Fruit fly (Drosophila melanogaster): ENCODE data around the gene CG31050.

CG31050 gene

DNA sequence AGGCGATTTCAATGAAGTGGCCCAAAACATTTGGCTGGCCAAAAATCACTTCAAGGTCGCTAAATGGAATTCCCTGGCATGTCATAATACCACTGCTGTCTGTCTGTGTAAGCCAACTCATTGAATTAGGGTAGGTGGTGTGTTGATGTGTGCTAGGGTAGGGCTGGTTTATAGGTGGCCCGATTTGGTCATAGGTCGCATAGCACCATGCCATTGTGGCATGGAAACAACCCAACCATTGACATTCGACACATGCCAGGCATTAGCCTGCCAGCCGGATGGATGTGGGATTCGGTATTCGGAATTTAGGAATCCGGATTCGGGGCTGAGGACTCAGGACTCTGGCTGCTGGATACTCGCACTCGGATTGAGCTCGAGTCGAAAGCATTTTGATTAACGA, 12.7 kb upstream of the CG31050 start:
- TF ChIP-seq CG8478 (optimal IDR thresholded peaks at IDR 0.05) (no peak), Dll (optimal IDR thresholded peaks at IDR 0.05) (no peak), psq (optimal IDR thresholded peaks at IDR 0.05) (no peak), pan (optimal IDR thresholded peaks at IDR 0.05) (no peak), EcR (GFP tag; optimal IDR thresholded peaks at IDR 0.05) (no peak), usp (GFP tag; optimal IDR thresholded peaks at IDR 0.05) (no peak)

DNA sequence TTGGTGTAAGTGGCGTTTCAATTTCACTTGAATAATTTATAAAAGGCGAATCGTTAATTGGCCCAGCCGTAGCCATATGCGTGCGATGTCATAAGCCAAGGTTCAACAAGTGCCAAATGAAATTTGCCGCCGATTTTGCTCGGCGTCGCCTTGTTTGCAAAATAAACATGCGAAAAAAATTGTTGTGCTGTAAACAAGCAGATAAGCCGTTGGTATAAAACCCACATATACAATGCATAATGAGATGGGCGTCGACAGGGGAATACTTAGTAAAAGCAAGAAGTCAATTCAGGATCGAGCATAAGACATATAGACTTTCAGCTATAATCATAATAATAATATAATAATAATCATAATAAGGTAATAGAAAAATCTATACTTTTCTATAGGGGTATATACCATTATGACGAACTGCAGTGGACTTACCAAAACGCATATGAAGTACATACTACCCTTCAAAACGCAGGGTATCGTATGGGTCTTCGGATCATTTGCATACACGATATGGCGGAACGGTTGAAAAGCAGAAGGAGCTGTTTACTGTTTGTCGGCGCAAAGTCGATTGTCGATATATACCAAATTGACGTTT, 5.9 kb upstream of the CG31050 start:
- TF ChIP-seq EcR (GFP tag; optimal IDR thresholded peaks at IDR 0.05), result no peak
- TF ChIP-seq pan (optimal IDR thresholded peaks at IDR 0.05), result peak; percentile 59

DNA sequence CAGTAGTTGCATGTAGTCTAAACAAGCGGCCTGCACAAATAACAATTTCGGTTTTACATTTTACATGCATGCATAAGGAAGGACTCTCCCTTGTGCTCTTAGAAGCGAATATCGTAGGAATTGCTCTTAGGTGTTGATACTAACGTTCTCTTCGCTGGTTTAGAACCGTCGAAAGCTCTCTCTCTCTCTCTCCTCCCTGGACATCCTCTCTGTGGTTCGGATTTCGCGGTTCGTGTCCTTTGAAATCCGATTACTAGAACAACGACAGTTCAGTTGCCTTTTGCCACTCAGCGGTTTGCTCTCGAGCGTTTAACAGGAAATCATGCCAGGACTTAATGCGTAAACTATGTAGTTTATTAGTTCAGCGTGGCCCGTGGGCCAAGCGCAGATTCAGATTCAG, 4.3 kb upstream of the CG31050 start:
- no peak for TF ChIP-seq EcR (GFP tag; optimal IDR thresholded peaks at IDR 0.05)
- no peak for TF ChIP-seq usp (GFP tag; optimal IDR thresholded peaks at IDR 0.05)

DNA sequence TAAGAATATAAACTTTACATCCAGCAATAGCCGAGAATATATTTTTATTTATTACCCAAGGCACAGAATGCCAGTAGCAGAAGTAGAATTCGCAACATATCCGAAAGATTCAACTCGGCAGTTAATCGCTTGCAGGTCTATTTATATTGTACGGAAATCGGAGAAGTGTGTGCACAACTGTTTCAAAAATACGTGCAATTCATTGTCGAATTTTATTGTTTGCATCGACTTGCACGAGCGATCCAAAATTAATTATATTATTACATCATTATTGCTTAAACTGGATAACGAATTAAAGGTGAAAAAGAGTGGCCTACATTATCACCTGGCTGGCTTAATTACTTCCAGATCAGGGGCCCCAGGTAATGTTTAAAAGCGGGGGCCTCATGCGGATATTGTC, 7.5 kb downstream of the CG31050 start, which contains the start of gene CG14062:
CG14062 (minus strand) TSS at position 101 of the 400 bp plus-strand sequence.
- TF ChIP-seq CG8478 (optimal IDR thresholded peaks at IDR 0.05) (no peak), EcR (GFP tag; optimal IDR thresholded peaks at IDR 0.05) (no peak), Dll (optimal IDR thresholded peaks at IDR 0.05) (no peak)

DNA sequence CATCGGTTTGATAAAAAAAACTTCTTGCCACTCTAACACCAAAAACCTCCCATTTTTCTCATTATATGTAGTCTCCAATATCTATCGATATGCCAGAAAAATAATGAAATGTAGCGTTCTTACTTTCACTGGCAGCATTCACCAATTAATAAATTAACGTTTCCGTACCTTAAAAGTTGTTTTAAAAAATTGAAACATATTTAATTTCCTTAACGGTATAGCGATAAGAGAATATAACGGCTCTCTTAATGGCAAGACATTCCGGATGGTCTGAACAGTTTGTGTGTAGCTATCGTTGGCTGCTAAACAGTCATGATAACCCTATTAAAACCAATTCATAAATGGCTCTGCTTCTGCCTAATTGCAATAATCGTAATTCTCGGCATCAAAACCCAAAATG, 14.2 kb downstream of the CG31050 start, which contains the start of gene CG9988:
CG9988 (plus strand) TSS at position 301 of the 400 bp plus-strand sequence.
- TF ChIP-seq psq (optimal IDR thresholded peaks at IDR 0.05) (no peak), Dll (optimal IDR thresholded peaks at IDR 0.05) (no peak), usp (GFP tag; optimal IDR thresholded peaks at IDR 0.05) (no peak), CG8478 (optimal IDR thresholded peaks at IDR 0.05) (no peak)

DNA sequence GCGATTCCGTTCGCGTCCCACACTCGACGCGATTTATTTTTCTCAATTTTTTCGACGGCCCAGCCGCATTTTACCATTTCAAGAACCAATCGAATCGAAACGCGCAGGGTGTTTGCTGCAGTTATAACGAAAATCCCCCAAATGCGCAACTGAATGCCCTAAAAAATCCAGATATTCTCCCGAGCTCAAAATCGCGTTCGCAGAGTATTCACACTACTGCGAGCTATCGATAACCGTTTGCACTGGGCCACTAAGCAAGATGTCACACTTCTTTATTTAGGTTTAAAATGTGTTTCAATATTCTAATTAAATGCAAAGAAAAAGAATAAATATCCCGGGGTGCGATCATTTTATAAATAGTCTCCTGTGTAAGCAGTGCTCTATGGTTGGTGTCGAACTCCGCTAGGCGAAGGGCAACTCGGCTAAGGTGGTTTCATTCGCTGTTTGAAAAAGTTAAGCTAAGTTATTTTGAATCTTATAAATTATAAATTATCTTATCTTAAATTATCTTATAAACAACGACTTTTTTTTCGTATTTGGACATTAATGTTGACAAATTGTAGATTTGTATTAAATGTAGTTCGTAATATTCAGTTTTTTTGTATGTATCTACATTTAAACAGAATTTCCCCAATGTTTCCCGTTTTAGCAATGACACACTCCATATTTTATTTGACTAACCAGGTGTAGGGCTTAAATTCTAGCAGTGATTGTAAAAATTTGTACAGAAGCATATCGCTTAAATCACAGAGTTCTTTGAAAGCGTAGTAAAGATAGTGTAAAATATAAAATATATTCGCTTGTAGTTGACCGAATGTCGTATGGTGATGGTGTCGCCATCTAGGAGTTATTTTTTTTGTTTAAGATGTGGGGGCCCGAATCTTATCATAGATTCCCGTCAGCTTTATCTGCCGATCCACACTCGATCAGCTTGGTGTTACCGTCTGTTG, 15.0 kb downstream of the CG31050 start, which contains the start of gene CG10011:
CG10011 (minus strand) TSS at position 119 of the 950 bp plus-strand sequence.
- TF ChIP-seq CG8478 (optimal IDR thresholded peaks at IDR 0.05) (peak; percentile 10), pan (optimal IDR thresholded peaks at IDR 0.05) (no peak), Dll (optimal IDR thresholded peaks at IDR 0.05) (no peak), psq (optimal IDR thresholded peaks at IDR 0.05) (no peak), EcR (GFP tag; optimal IDR thresholded peaks at IDR 0.05) (no peak), usp (GFP tag; optimal IDR thresholded peaks at IDR 0.05) (no peak)

DNA sequence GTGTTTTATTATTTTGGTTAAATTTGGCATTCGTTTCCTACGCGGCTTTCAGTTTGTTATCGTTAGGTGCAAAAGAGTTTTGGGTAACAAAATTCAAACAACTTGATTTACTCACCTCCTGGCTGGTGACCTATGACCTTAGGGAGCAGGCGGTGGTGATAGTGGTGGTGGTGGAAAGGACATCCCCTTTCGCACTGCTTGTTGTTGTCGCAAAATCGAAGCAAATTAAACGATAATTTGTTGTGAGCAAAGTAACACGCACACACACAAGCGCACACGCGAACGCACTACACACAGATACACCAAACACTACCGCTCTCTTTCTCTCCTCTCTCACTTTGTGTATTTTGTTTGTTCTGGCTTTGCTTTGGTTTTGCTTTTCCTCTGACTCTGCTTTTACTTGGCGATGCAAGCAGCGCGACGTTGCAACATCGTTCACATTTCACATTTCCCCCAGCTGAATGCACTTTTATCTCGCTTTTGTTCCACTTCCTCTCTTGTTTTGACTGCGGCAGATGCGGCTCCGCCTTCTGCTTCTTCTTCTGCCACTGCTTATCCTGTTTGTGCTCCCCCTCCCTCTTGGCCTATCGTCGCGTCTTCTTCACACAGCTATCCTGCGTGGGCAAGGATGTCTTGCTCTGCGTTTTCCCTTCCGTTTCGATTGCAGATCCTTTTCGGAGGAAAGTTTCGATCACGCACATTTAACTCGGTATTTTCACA, 15.9 kb downstream of the CG31050 start:
- TF ChIP-seq Dll (optimal IDR thresholded peaks at IDR 0.05) (peak; percentile 25), CG8478 (optimal IDR thresholded peaks at IDR 0.05) (no peak)

DNA sequence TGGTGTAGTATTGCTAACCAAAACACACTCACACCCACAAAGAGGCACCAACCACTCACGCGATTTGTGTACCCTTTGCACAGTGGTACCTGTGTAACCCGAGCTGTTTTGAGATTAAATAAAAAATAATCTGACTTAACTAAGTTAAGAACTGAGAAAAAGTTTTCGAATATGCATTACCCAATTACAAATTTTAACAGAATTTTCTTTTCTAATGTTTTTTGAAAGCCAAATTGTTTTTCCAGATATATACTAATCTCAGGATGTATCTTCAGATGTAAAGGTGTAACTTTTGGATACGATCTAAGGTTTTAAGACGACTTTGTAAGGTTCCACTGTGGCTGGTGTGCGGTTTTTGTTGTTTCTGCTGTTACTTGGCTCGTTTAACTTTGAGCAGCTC, 16.5 kb downstream of the CG31050 start:
- TF ChIP-seq psq (optimal IDR thresholded peaks at IDR 0.05) (no peak), EcR (GFP tag; optimal IDR thresholded peaks at IDR 0.05) (no peak), Dll (optimal IDR thresholded peaks at IDR 0.05) (no peak), usp (GFP tag; optimal IDR thresholded peaks at IDR 0.05) (no peak), pan (optimal IDR thresholded peaks at IDR 0.05) (no peak), CG8478 (optimal IDR thresholded peaks at IDR 0.05) (no peak)

DNA sequence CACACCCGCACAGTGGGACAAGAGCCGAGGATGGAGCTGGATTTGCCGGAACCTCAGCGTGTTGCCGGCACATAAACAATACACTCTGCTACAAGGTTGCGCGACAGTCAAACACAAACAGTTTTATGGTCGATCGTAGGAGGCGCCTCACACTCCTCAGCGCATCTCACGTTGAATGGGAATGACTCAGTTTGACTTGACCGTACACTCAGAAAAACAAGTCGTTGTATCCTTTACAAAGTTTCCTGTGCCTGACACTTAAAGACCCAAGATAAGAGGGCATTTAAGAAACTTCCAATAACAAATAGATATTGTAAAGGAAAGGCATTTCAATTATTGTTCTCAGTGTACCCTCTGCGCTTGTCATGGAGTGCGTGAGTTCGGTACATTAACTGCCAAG, 18.5 kb downstream of the CG31050 start:
- no peak for TF ChIP-seq psq (optimal IDR thresholded peaks at IDR 0.05)
- TF ChIP-seq CG8478 (optimal IDR thresholded peaks at IDR 0.05), result no peak
- no peak for TF ChIP-seq Dll (optimal IDR thresholded peaks at IDR 0.05)
- TF ChIP-seq EcR (GFP tag; optimal IDR thresholded peaks at IDR 0.05), result no peak
- TF ChIP-seq pan (optimal IDR thresholded peaks at IDR 0.05), result no peak
- TF ChIP-seq usp (GFP tag; optimal IDR thresholded peaks at IDR 0.05), result no peak

DNA sequence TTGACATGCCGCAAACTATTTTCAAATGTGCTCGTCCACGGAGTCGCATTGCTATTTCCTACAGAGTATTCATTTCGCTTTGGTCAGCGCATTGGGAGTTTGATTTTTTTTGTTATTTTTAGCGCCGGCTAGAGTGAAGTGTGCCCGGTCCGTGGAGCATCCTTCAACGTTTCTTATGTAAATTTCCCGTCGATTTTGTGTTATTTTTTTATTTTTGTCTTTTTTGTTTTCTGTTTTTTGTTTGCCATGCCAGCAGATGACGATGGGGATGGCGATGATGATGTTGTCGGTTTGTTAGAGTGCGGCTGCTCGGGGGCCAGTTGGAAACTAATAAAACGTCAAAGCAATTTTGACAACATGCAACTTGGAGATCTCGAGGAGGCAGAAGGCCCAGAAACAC, 19.4 kb downstream of the CG31050 start:
- TF ChIP-seq CG8478 (optimal IDR thresholded peaks at IDR 0.05) (no peak), psq (optimal IDR thresholded peaks at IDR 0.05) (no peak), pan (optimal IDR thresholded peaks at IDR 0.05) (no peak), Dll (optimal IDR thresholded peaks at IDR 0.05) (no peak), usp (GFP tag; optimal IDR thresholded peaks at IDR 0.05) (no peak), EcR (GFP tag; optimal IDR thresholded peaks at IDR 0.05) (no peak)

DNA sequence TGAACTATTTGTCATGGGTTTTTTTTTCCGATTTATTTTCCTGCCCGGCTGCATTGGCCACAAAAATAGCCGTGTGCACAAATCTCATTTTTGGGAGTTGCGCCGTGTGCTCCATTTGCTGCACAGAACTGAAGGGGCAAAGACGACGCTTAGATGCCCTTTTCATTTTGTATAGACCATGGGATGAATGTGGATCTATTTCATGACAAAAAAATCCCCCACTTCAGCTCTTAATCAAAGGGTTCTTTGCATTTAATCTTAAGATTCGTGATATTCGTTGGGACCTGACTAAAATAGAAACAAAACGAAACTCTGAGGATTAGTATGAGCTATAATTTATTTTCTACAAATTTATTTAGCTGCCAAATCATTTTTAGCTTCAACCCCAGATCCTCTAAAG, 20.2 kb downstream of the CG31050 start:
- TF ChIP-seq pan (optimal IDR thresholded peaks at IDR 0.05) (no peak), EcR (GFP tag; optimal IDR thresholded peaks at IDR 0.05) (no peak), psq (optimal IDR thresholded peaks at IDR 0.05) (no peak), CG8478 (optimal IDR thresholded peaks at IDR 0.05) (no peak), usp (GFP tag; optimal IDR thresholded peaks at IDR 0.05) (no peak), Dll (optimal IDR thresholded peaks at IDR 0.05) (no peak)
